Fruit fly (Drosophila melanogaster): Measurements from ENCODE around the gene CG5850.

CG5850 gene

DNA sequence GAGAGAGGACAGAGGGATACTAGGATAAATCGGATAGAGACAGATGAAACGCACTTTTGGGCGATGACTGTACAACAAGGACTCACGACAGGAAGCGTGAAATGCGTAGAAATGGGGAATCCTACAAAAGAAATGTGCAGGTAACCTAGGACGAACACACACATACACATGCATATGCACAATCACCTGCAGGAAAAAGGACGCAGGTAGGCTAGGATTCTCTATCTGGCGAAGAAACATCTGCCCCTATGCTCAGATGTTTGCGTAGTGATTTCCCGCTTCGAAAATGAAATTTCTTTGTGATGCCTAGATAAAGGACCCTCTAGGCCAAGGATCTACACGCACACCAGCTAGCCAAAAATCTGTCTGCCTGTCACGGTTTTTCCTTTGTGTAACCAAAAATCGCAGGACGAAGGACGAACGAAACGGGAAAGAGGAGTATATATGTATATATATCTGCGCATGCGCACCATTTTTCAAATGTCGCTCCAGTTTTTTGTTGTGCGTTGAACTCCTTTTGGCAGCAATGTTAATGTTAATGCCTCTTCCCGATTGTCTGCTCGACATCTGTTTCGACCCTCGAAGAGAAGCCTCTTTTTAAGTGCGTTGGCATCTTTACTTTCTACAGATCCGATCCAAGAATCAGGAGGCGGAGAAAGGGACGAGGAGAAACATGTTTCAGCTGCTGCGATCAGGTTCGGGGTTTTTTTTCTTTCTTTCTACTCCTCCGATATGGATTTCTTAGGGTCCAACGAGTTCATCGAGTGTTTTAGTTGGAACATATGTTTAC is 24.6 kb upstream of the CG5850 start:
- TF ChIP-seq pan (optimal IDR thresholded peaks at IDR 0.05) (no peak), usp (GFP tag; optimal IDR thresholded peaks at IDR 0.05) (no peak), psq (optimal IDR thresholded peaks at IDR 0.05) (no peak), EcR (GFP tag; optimal IDR thresholded peaks at IDR 0.05) (no peak), CG8478 (optimal IDR thresholded peaks at IDR 0.05) (no peak), Dll (optimal IDR thresholded peaks at IDR 0.05) (no peak)

DNA sequence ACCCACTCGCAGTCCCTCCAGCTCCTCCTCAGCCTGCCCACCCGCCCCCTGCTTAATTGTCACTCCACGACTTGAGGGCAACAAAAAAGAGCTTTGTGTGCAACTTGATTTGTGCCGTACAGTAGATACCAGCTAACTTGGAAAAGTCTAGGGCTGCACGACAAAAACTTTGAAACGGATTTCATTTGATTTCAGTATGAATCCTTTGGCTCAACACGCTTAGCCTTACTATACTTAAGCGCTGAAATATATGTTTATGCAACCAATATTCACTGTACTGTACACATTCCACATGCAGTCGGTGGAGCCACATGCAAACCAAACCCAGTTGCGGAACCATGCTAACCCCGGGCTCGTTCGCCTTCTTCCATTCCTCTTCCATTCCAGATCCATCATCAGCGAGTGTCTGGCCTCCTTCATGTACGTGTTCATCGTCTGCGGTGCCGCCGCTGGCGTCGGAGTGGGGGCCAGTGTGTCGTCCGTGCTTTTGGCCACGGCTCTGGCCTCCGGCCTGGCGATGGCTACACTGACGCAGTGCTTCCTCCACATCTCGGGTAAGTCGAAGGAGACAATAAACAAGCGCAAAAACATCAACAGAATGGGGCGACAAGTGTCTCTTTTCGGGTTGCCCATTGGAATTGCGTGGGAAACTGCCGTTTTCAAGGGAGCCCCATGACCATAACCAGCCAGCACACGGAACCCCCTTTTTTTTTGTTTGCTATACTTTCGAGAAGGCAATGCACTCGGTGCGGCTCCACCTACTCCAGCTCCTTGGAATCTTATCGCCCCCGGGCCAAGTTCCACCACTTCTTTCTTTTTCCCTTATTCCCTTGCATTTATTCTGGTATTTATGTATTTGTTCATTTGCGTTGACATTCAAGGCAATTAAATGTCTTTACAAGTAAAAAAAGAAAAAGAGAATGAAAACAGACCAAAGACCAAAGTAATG is 22.9 kb upstream of the CG5850 start:
- TF ChIP-seq CG8478 (optimal IDR thresholded peaks at IDR 0.05) (no peak), EcR (GFP tag; optimal IDR thresholded peaks at IDR 0.05) (peak in 1 of 2 experiments; percentile 3), usp (GFP tag; optimal IDR thresholded peaks at IDR 0.05) (no peak), pan (optimal IDR thresholded peaks at IDR 0.05) (no peak)

DNA sequence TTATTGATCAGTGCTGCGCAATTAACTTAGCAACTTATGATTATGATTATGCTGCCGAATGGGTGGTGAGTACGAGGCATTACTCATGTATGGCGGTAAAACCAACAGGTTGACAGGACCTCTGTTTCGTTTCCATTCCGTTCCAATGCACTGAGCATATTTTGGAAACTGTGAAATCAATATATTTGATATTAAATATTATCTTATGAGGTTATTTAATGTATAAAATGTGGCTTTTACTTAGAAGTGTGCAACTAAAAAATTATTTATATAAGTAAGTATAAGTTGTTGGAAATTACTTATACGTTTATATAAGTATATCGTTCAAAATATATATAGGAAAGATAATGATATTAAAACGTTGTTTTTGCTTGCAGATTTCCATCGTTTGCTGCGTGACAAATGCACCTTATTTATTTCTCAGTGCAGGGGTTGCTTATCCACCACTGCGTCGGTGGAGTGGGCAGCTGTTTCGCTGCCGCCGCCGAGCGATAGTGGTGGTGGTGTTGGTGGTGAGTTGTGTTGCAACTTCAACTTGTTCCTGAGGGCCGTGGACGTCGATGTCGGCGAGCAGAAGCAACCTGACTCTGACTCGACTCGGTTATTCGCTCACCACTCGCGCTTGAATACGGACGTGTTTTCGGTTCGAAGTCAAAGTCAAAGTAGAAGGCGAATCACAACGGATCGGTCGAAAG is 20.5 kb upstream of the CG5850 start, which contains the start of gene bib:
Gene bib, plus strand, starts transcription at position 568 of the 695 bp plus-strand sequence.
- no peak for TF ChIP-seq psq (optimal IDR thresholded peaks at IDR 0.05)
- no peak for TF ChIP-seq usp (GFP tag; optimal IDR thresholded peaks at IDR 0.05)
- TF ChIP-seq Dll (optimal IDR thresholded peaks at IDR 0.05): no peak
- no peak for TF ChIP-seq CG8478 (optimal IDR thresholded peaks at IDR 0.05)
- TF ChIP-seq pan (optimal IDR thresholded peaks at IDR 0.05): no peak
- TF ChIP-seq EcR (GFP tag; optimal IDR thresholded peaks at IDR 0.05): no peak

DNA sequence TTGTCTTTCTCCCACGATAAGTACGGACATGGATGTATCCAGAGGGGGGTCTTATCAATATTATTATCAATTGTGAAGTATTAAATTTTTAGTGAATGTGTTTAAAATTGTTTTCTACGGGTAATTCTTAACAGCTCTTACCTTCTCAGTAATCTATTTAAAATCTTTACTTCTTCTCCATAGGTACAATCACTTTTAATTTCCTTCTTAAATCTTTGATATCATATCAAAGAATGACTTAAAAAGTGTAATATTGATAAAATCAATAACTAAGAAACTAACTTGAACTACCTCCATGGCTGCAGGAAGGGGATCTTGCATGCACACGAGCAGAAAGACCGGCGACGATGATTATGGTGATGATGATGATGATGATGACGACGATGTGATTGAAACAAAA is 18.8 kb upstream of the CG5850 start:
- TF ChIP-seq pan (optimal IDR thresholded peaks at IDR 0.05) (no peak), psq (optimal IDR thresholded peaks at IDR 0.05) (no peak), usp (GFP tag; optimal IDR thresholded peaks at IDR 0.05) (no peak), CG8478 (optimal IDR thresholded peaks at IDR 0.05) (no peak), Dll (optimal IDR thresholded peaks at IDR 0.05) (no peak), EcR (GFP tag; optimal IDR thresholded peaks at IDR 0.05) (no peak)

DNA sequence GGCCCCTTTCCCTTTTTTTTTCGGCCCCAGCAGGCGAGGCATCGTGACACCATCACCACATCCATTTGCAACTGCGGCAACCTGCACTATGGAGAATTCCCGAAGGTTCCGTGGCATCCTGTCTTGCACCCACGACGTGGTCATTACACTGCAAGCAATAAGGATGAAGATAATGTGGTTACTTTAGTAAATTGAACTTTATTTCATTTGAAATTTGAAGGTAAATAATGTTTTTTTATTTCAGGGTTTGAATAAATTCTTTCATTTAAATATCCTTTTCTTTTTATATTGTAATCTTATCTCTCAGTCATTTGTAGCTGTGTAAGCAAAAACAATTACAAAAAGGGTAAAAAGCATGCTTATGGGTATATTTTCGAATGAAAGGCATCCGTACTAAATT is 18.1 kb upstream of the CG5850 start:
- TF ChIP-seq psq (optimal IDR thresholded peaks at IDR 0.05) (no peak), pan (optimal IDR thresholded peaks at IDR 0.05) (no peak), usp (GFP tag; optimal IDR thresholded peaks at IDR 0.05) (no peak), EcR (GFP tag; optimal IDR thresholded peaks at IDR 0.05) (no peak), CG8478 (optimal IDR thresholded peaks at IDR 0.05) (no peak)

DNA sequence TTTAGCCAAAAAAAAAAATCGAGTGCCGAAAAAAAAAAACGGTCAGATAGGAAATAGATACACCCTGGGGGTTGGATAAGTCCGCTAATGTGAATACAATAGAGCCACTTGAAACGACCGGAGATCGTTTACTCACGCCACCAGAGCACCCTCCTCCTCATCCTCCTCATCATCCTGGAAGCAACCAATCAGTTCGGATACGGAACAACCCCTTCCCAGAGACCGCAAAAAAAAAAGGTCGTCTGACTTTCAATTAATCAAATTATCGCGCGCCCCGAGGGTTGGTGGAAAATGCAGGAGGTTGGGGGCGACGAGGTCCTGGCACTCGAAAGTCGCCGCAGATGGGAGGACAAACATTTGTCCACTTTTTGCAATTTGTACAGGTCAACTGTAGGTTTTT is 8.9 kb upstream of the CG5850 start:
- TF ChIP-seq EcR (GFP tag; optimal IDR thresholded peaks at IDR 0.05): no peak
- no peak for TF ChIP-seq usp (GFP tag; optimal IDR thresholded peaks at IDR 0.05)
- no peak for TF ChIP-seq CG8478 (optimal IDR thresholded peaks at IDR 0.05)
- TF ChIP-seq Dll (optimal IDR thresholded peaks at IDR 0.05): no peak
- no peak for TF ChIP-seq psq (optimal IDR thresholded peaks at IDR 0.05)
- TF ChIP-seq pan (optimal IDR thresholded peaks at IDR 0.05): no peak

DNA sequence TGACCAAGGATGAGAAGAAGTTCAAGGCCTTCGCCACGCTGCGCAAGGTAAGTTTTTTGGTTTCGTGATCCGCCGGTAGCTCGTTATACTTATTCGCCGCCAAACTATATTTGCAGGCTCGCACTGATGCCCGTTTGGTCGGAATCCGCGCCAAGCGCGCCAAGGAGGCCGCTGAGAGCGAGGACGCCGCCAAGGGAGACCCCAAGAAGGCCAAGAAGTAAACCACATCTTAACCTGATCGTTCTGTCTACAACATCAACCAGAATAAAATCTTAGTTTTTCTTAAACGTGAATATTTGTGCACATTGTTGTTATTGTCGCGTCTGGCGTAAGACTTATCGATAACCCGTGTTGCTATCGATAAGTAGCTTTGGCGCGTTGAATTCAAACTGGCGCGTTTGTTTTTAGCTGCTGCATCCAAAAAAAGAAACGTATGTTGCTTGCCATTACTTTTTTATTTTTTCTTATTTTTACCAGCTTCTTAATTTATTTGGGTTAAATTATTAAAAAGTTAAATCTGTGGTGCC is 4.5 kb upstream of the CG5850 start:
- TF ChIP-seq EcR (GFP tag; optimal IDR thresholded peaks at IDR 0.05): no peak
- no peak for TF ChIP-seq Dll (optimal IDR thresholded peaks at IDR 0.05)
- no peak for TF ChIP-seq usp (GFP tag; optimal IDR thresholded peaks at IDR 0.05)
- no peak for TF ChIP-seq pan (optimal IDR thresholded peaks at IDR 0.05)
- no peak for TF ChIP-seq CG8478 (optimal IDR thresholded peaks at IDR 0.05)
- no peak for TF ChIP-seq psq (optimal IDR thresholded peaks at IDR 0.05)

DNA sequence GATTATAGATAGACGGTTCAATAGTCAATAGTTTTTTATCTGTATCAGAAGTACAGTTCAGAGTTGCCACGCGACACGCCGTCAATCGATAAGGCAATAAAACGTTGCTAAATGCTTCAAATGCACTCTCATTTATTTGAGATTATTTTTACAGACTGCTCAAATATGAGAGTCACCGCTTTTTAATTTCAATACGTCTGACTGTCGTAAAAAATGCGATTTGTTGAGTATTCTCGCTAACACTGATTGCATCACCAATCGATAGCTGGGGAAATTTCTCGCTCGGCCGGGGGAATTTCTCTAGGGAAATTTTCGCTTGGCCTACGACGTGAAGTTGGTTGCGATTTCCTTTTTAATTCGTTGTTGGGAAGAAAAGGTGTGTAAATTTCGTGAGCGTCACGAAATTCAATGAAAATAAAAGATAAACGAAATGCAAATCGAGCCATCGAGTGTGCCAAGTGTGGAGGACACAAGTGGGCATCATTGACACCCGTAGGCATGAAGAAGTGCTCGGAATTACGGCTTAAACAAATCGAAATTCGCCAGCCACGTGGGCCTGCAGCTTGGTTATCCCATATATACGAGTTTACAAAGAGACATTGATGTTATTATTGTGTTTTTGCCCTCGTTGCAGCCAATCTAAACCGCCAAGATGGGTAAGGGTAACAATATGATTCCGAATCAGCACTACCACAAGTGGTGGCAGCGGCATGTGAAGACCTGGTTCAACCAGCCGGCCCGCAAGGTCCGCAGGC is 3.4 kb upstream of the CG5850 start, which contains the start of the genes Dref and RpL13:
Gene Dref, minus strand, starts transcription at position 247 of the 755 bp plus-strand sequence.
Gene RpL13, plus strand, starts transcription at position 331 of the 755 bp plus-strand sequence.
- TF ChIP-seq CG8478 (optimal IDR thresholded peaks at IDR 0.05) (no peak), EcR (GFP tag; optimal IDR thresholded peaks at IDR 0.05) (no peak), Dll (optimal IDR thresholded peaks at IDR 0.05) (no peak), psq (optimal IDR thresholded peaks at IDR 0.05) (no peak), pan (optimal IDR thresholded peaks at IDR 0.05) (no peak), usp (GFP tag; optimal IDR thresholded peaks at IDR 0.05) (no peak)

DNA sequence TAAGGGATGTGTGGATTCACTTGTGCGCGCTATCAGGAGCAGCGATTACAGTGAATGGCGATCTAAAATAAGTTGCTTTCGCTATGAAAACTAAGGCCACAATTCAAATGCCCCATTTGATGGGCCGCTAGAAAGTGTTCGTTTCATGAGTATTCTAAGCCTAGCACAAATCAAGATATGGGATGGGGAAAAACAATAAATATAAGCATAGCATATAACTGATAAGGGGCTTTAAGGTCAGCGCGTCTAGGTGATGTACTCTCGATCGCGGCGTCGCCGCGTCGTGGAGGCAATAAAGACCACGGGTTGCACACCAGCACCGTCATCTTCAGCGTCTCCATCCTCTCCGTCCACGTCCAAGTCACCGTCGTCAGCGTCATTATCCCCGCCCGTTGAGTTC is 3.0 kb downstream of the CG5850 start:
- TF ChIP-seq Dll (optimal IDR thresholded peaks at IDR 0.05) (no peak), psq (optimal IDR thresholded peaks at IDR 0.05) (no peak), usp (GFP tag; optimal IDR thresholded peaks at IDR 0.05) (no peak), CG8478 (optimal IDR thresholded peaks at IDR 0.05) (no peak), pan (optimal IDR thresholded peaks at IDR 0.05) (no peak), EcR (GFP tag; optimal IDR thresholded peaks at IDR 0.05) (no peak)

DNA sequence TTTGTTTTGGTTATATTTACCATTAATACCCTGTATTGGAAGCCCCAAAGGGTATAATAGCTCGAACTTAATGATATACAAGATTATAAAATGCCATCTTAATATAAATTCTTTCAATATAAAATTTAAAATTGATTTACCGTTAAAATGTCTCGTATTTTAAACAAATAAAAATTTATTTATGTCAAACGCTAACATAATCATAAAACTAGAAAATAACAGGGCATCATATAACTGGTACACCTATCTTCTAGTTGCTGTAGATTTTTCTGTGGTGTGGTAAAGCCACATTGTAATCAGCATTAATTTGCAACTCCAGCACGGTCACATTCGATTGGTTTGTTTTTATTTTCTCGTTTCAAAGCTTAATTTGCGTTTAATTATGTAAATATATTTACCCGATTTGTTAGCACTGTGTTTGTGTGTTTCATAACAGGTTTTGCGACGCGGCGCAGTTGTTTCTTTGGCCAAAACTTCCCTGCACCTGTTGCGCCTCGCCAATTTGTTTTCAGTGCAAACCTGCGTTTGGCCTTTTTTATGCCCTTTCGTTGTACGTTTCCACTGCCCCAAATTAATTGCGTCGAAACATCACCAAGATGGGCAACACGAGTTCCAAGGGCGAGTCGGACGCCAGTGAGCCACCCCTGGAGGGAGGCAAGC is 6.6 kb downstream of the CG5850 start, which contains the start of the genes CG4658 and CG5846:
Gene CG4658, plus strand, starts transcription at position 140 of the 660 bp plus-strand sequence.
Gene CG5846, minus strand, starts transcription at position 245 of the 660 bp plus-strand sequence.
- TF ChIP-seq usp (GFP tag; optimal IDR thresholded peaks at IDR 0.05) (no peak), pan (optimal IDR thresholded peaks at IDR 0.05) (peak; percentile 96)

Measured in whole organism.